Fruit fly (Drosophila melanogaster) whole organism, prepupa: ENCODE data around the gene Hecw.

ENCODE experiments used
- CG4318 ChIP-seq: fragments of 200-800 bp; sonication (Bioruptor generic); optimal IDR thresholded peaks from 3 replicates; lab custom pipeline; 2017; ENCODE audit warnings: missing biosample characterization, mild to moderate bottlenecking, missing genetic modification characterization
- CG6163 ChIP-seq: fragments of 200-800 bp; sonication (Bioruptor generic); IDR thresholded peaks from 3 replicates; pipeline ENCODE4 v1.3.6; 2022; ENCODE audit warnings: missing biosample characterization, missing genetic modification characterization
- Ets21C ChIP-seq: fragments of 200-800 bp; sonication (Bioruptor generic); optimal IDR thresholded peaks from 3 replicates; lab custom pipeline; 2016; ENCODE audit warnings: missing biosample characterization, missing genetic modification characterization
- Smox ChIP-seq: fragments of 200-800 bp; sonication (Bioruptor generic); optimal IDR thresholded peaks from 3 replicates; lab custom pipeline; 2016; ENCODE audit warnings: missing biosample characterization, missing genetic modification characterization
- Sox102F ChIP-seq: fragments of 200-800 bp; sonication (Bioruptor generic); optimal IDR thresholded peaks from 2 replicates; lab custom pipeline; 2016; ENCODE audit warnings: missing biosample characterization, mild to moderate bottlenecking, missing genetic modification characterization
- achi ChIP-seq: fragments of 200-800 bp; sonication (Bioruptor generic); optimal IDR thresholded peaks from 3 replicates; lab custom pipeline; 2016; ENCODE audit warnings: missing biosample characterization, missing genetic modification characterization
- cyc ChIP-seq: fragments of 200-800 bp; sonication (Bioruptor generic); optimal IDR thresholded peaks from 3 replicates; lab custom pipeline; 2016; ENCODE audit warnings: missing biosample characterization, missing genetic modification characterization
- dac ChIP-seq: fragments of 200-800 bp; sonication (Bioruptor generic); optimal IDR thresholded peaks from 2 replicates; lab custom pipeline; 2017; ENCODE audit warnings: missing biosample characterization, mild to moderate bottlenecking, missing genetic modification characterization
- fkh ChIP-seq: fragments of 200-800 bp; sonication (Bioruptor generic); optimal IDR thresholded peaks from 3 replicates; lab custom pipeline; 2017; ENCODE audit warnings: missing biosample characterization, mild to moderate bottlenecking, missing genetic modification characterization, moderate library complexity
- salr ChIP-seq, 2 experiments: fragments of 200-800 bp; sonication (Bioruptor generic); optimal IDR thresholded peaks; 3 replicates each; lab custom pipeline; 2016 to 2018; ENCODE audit warnings: missing biosample characterization in 2 of 2, missing genetic modification characterization in 2 of 2, mild to moderate bottlenecking in 1 of 2
- topi ChIP-seq: fragments of 200-800 bp; sonication (Bioruptor generic); optimal IDR thresholded peaks from 3 replicates; lab custom pipeline; 2016; ENCODE audit warnings: missing biosample characterization, missing genetic modification characterization

- no peak for TF ChIP-seq dac
- TF ChIP-seq Sox102F (GFP tag; lab: Kevin White, UChicago), result no peak
- TF ChIP-seq cyc (GFP tag; lab: Kevin White, UChicago), result no peak
- no peak for TF ChIP-seq Ets21C (GFP tag; lab: Kevin White, UChicago)
- TF ChIP-seq Smox (GFP tag; lab: Kevin White, UChicago), result no peak
- no peak for TF ChIP-seq CG4318
- no peak for TF ChIP-seq salr (GFP tag; optimal IDR thresholded peaks at IDR 0.05; lab: Kevin White, UChicago)
- no peak for TF ChIP-seq fkh (GFP tag; lab: Kevin White, UChicago)
- no peak for TF ChIP-seq achi (GFP tag; lab: Kevin White, UChicago)
- no peak for TF ChIP-seq topi (GFP tag; lab: Kevin White, UChicago)
- TF ChIP-seq CG6163 (GFP tag; lab: Robert Waterston, UW), result no peak
These were observed 54.1 kb downstream of the Hecw start, which contains the start of gene CG3106 for dm6 chrX:9662797-9663316.
